Worm (Caenorhabditis elegans) whole organism, young adult: ENCODE results near the gene ska-3.
A peak's percentile ranks its signal among the peaks of the same experiment; 100 is the strongest.

ENCODE experiments used
- B0019.2 ChIP-seq: fragments of 200-800 bp; sonication (Bioruptor generic); conservative IDR thresholded peaks from 2 replicates; pipeline ENCODE4 v1.3.6; 2022; ENCODE audit warnings: missing genetic modification reagents, missing genetic modification characterization, missing compliant biosample characterization
- B0035.1 ChIP-seq: sonication (generic microtip); optimal IDR thresholded peaks from 2 replicates; lab custom pipeline; 2016; ENCODE audit warnings: missing genetic modification characterization, mild to moderate bottlenecking, missing compliant biosample characterization, missing genotype, missing genetic modification reagents
- C17E4.6 ChIP-seq: fragments of 200-800 bp; sonication (Bioruptor generic); IDR thresholded peaks from 2 replicates; pipeline ENCODE4 v1.3.6; 2022; ENCODE audit warnings: missing genetic modification reagents, missing genetic modification characterization, missing compliant biosample characterization
- F10E7.11 ChIP-seq: sonication (generic microtip); optimal IDR thresholded peaks from 2 replicates; lab custom pipeline; 2017; ENCODE audit warnings: mild to moderate bottlenecking, missing genetic modification characterization, moderate library complexity, missing compliant biosample characterization
- F22D6.2 ChIP-seq: sonication (generic microtip); optimal IDR thresholded peaks from 2 replicates; lab custom pipeline; 2016; ENCODE audit warnings: mild to moderate bottlenecking, missing genetic modification characterization, missing compliant biosample characterization
- F23B12.7 ChIP-seq: sonication (generic microtip); optimal IDR thresholded peaks from 2 replicates; lab custom pipeline; 2017; ENCODE audit warnings: missing genetic modification characterization, mild to moderate bottlenecking, missing compliant biosample characterization, antibody characterized with exemption, moderate library complexity; ENCODE audit not compliant: insufficient read depth
- F37B4.10 ChIP-seq: fragments of 200-800 bp; sonication (Bioruptor generic); IDR thresholded peaks from 2 replicates; pipeline ENCODE4 v1.3.6; 2022; ENCODE audit warnings: missing genetic modification characterization, missing compliant biosample characterization
- K11D2.4 ChIP-seq: fragments of 200-800 bp; sonication (Bioruptor generic); IDR thresholded peaks from 2 replicates; pipeline ENCODE4 v1.3.6; 2022; ENCODE audit warnings: missing genetic modification reagents, missing genetic modification characterization, missing compliant biosample characterization
- T26A5.8 ChIP-seq: sonication (generic microtip); optimal IDR thresholded peaks from 2 replicates; lab custom pipeline; 2016; ENCODE audit warnings: missing genetic modification characterization, missing compliant biosample characterization
- Y53F4B.3 ChIP-seq: fragments of 200-800 bp; sonication (Bioruptor generic); IDR thresholded peaks from 2 replicates; pipeline ENCODE4 v1.3.6; 2022; ENCODE audit warnings: missing genetic modification reagents, missing genetic modification characterization, missing compliant biosample characterization
- Y56A3A.18 ChIP-seq: fragments of 200-800 bp; sonication (Bioruptor generic); IDR thresholded peaks from 2 replicates; pipeline ENCODE4 v1.3.6; 2022; ENCODE audit warnings: missing genetic modification reagents, missing genetic modification characterization, missing compliant biosample characterization
- Y79H2A.3 ChIP-seq: fragments of 200-800 bp; sonication (Bioruptor generic); conservative IDR thresholded peaks from 2 replicates; pipeline ENCODE4 v1.3.6; 2022; ENCODE audit warnings: missing genetic modification reagents, missing genetic modification characterization, missing compliant biosample characterization
- Y95B8A.8 ChIP-seq: fragments of 200-800 bp; sonication (Bioruptor generic); IDR thresholded peaks from 2 replicates; pipeline ENCODE4 v1.3.6; 2022; ENCODE audit warnings: missing genetic modification reagents, missing genetic modification characterization, missing compliant biosample characterization
- ZK185.1 ChIP-seq: sonication (generic microtip); optimal IDR thresholded peaks from 2 replicates; lab custom pipeline; 2016; ENCODE audit warnings: mild to moderate bottlenecking, missing genetic modification characterization, missing compliant biosample characterization; ENCODE audit not compliant: poor library complexity, severe bottlenecking
- akir-1 ChIP-seq: fragments of 200-800 bp; sonication (Bioruptor generic); optimal IDR thresholded peaks from 2 replicates; lab custom pipeline; 2018; ENCODE audit warnings: mild to moderate bottlenecking, missing genetic modification characterization, moderate library complexity, missing compliant biosample characterization
- aptf-2 ChIP-seq: fragments of 200-800 bp; sonication (Bioruptor generic); conservative IDR thresholded peaks from 2 replicates; pipeline ENCODE4 v1.3.6; 2022; ENCODE audit warnings: missing genetic modification reagents, missing genetic modification characterization, missing compliant biosample characterization
- bed-1 ChIP-seq: fragments of 200-800 bp; sonication (Bioruptor generic); IDR thresholded peaks from 2 replicates; pipeline ENCODE4 v1.3.6; 2022; ENCODE audit warnings: missing genetic modification reagents, missing genetic modification characterization, missing compliant biosample characterization
- ccch-3 ChIP-seq: fragments of 200-800 bp; sonication (Bioruptor generic); optimal IDR thresholded peaks from 2 replicates; lab custom pipeline; 2018; ENCODE audit warnings: mild to moderate bottlenecking, missing genetic modification characterization, missing compliant biosample characterization
- ceh-100 ChIP-seq: fragments of 200-800 bp; sonication (Bioruptor generic); IDR thresholded peaks from 2 replicates; pipeline ENCODE4 v1.3.6; 2022; ENCODE audit warnings: missing genetic modification reagents, missing genetic modification characterization, missing compliant biosample characterization
- ceh-58 ChIP-seq: fragments of 200-800 bp; sonication (Bioruptor generic); IDR thresholded peaks from 2 replicates; pipeline ENCODE4 v1.3.6; 2022; ENCODE audit warnings: missing genetic modification characterization, missing compliant biosample characterization
- chd-7 ChIP-seq: sonication (generic microtip); optimal IDR thresholded peaks from 2 replicates; lab custom pipeline; 2016; ENCODE audit warnings: mild to moderate bottlenecking, missing genetic modification characterization, moderate library complexity, missing compliant biosample characterization
- egl-44 ChIP-seq: fragments of 200-800 bp; sonication (Bioruptor generic); IDR thresholded peaks from 2 replicates; pipeline ENCODE4 v1.3.6; 2022; ENCODE audit warnings: missing genetic modification reagents, missing genetic modification characterization, missing compliant biosample characterization
- egrh-3 ChIP-seq: fragments of 200-800 bp; sonication (Bioruptor generic); IDR thresholded peaks from 2 replicates; pipeline ENCODE4 v1.3.6; 2022; ENCODE audit warnings: missing genetic modification reagents, missing genetic modification characterization, missing compliant biosample characterization
- ets-4 ChIP-seq: fragments of 200-800 bp; sonication (Bioruptor generic); optimal IDR thresholded peaks from 2 replicates; lab custom pipeline; 2018; ENCODE audit warnings: mild to moderate bottlenecking, missing genetic modification characterization, missing compliant biosample characterization
- gei-17 ChIP-seq: fragments of 200-800 bp; sonication (Bioruptor generic); optimal IDR thresholded peaks from 2 replicates; lab custom pipeline; 2018; ENCODE audit warnings: mild to moderate bottlenecking, missing genetic modification characterization, missing compliant biosample characterization
- hlh-12 ChIP-seq: sonication (generic microtip); optimal IDR thresholded peaks from 2 replicates; lab custom pipeline; 2016; ENCODE audit warnings: missing genetic modification characterization, missing compliant biosample characterization
- hlh-26 ChIP-seq: fragments of 200-800 bp; sonication (Bioruptor generic); conservative IDR thresholded peaks from 2 replicates; pipeline ENCODE4 v1.3.6; 2022; ENCODE audit warnings: missing genetic modification reagents, missing genetic modification characterization, missing compliant biosample characterization
- hmg-1.2 ChIP-seq: fragments of 200-800 bp; sonication (Bioruptor generic); IDR thresholded peaks from 2 replicates; pipeline ENCODE4 v1.3.6; 2022; ENCODE audit warnings: missing genetic modification reagents, missing genetic modification characterization, missing compliant biosample characterization
- lag-1 ChIP-seq: fragments of 200-800 bp; sonication (Bioruptor generic); IDR thresholded peaks from 2 replicates; pipeline ENCODE4 v1.3.6; 2022; ENCODE audit warnings: missing genetic modification reagents, missing genetic modification characterization, missing compliant biosample characterization
- lin-26 ChIP-seq: fragments of 200-800 bp; sonication (Bioruptor generic); IDR thresholded peaks from 2 replicates; pipeline ENCODE4 v1.3.6; 2022; ENCODE audit warnings: missing genetic modification reagents, missing genetic modification characterization, missing compliant biosample characterization
- lin-40 ChIP-seq: sonication (generic microtip); optimal IDR thresholded peaks from 2 replicates; lab custom pipeline; 2016; ENCODE audit warnings: missing genetic modification characterization, mild to moderate bottlenecking, missing compliant biosample characterization, missing genotype, missing genetic modification reagents
- madf-6 ChIP-seq: fragments of 200-800 bp; sonication (Bioruptor generic); IDR thresholded peaks from 2 replicates; pipeline ENCODE4 v1.3.6; 2022; ENCODE audit warnings: missing genetic modification reagents, missing genetic modification characterization, missing compliant biosample characterization
- mcd-1 ChIP-seq: fragments of 200-800 bp; sonication (Bioruptor generic); IDR thresholded peaks from 2 replicates; pipeline ENCODE4 v1.3.6; 2022; ENCODE audit warnings: missing genetic modification reagents, missing genetic modification characterization, missing compliant biosample characterization
- mes-4 ChIP-seq: sonication (generic microtip); optimal IDR thresholded peaks from 2 replicates; lab custom pipeline; 2016; ENCODE audit warnings: missing genotype, missing genetic modification characterization, missing compliant biosample characterization
- mxl-1 ChIP-seq: sonication (generic microtip); optimal IDR thresholded peaks from 2 replicates; lab custom pipeline; 2016; ENCODE audit warnings: missing genetic modification characterization, missing compliant biosample characterization
- nfyb-1 ChIP-seq: fragments of 200-800 bp; sonication (Bioruptor generic); IDR thresholded peaks from 2 replicates; pipeline ENCODE4 v1.3.6; 2022; ENCODE audit warnings: missing genetic modification reagents, missing genetic modification characterization, missing compliant biosample characterization
- nhr-90 ChIP-seq: sonication (generic microtip); optimal IDR thresholded peaks from 2 replicates; lab custom pipeline; 2016; ENCODE audit warnings: missing genotype, mild to moderate bottlenecking, missing genetic modification characterization, missing compliant biosample characterization
- pbrm-1 ChIP-seq: fragments of 200-800 bp; sonication (Bioruptor generic); IDR thresholded peaks from 2 replicates; pipeline ENCODE4 v1.3.6; 2022; ENCODE audit warnings: missing genetic modification reagents, missing genetic modification characterization, missing compliant biosample characterization
- pha-4 ChIP-seq: fragments of 150-350 bp; sonication (generic microtip); optimal IDR thresholded peaks from 2 replicates; lab custom pipeline; 2014; ENCODE audit warnings: missing biosample characterization, missing genetic modification reagents, missing genetic modification characterization
- repo-1 ChIP-seq: sonication (generic microtip); optimal IDR thresholded peaks from 2 replicates; lab custom pipeline; 2017; ENCODE audit warnings: mild to moderate bottlenecking, missing genetic modification characterization, missing compliant biosample characterization
- snpc-3.4 ChIP-seq: sonication (generic microtip); optimal IDR thresholded peaks from 2 replicates; lab custom pipeline; 2017; ENCODE audit warnings: missing genetic modification characterization, mild to moderate bottlenecking, missing compliant biosample characterization, antibody characterized with exemption, moderate library complexity, missing genotype, missing genetic modification reagents
- snpc-4 ChIP-seq, 5 experiments: fragments of 150-350 bp in 1 of 5; sonication (generic microtip) in 4 of 5; optimal IDR thresholded peaks; 2 replicates each; lab custom pipeline; 2014 to 2018; ENCODE audit warnings: missing genetic modification characterization in 5 of 5, missing biosample characterization in 3 of 5, antibody characterized with exemption in 2 of 5, mild to moderate bottlenecking in 2 of 5, missing compliant biosample characterization in 2 of 5, missing genotype in 2 of 5, moderate library complexity in 2 of 5, missing genetic modification reagents in 1 of 5
- sptf-2 ChIP-seq: fragments of 200-800 bp; sonication (Bioruptor generic); optimal IDR thresholded peaks from 2 replicates; lab custom pipeline; 2018; ENCODE audit warnings: mild to moderate bottlenecking, missing genetic modification characterization, missing compliant biosample characterization
- tlf-1 ChIP-seq: fragments of 200-800 bp; sonication (Bioruptor generic); optimal IDR thresholded peaks from 2 replicates; lab custom pipeline; 2018; ENCODE audit warnings: mild to moderate bottlenecking, missing genetic modification characterization, missing compliant biosample characterization
- zfh-2 ChIP-seq: fragments of 200-800 bp; sonication (Bioruptor generic); conservative IDR thresholded peaks from 2 replicates; pipeline ENCODE4 v1.3.6; 2022; ENCODE audit warnings: missing genetic modification reagents, missing genetic modification characterization, missing compliant biosample characterization
- zim-3 ChIP-seq: sonication (generic microtip); optimal IDR thresholded peaks from 2 replicates; lab custom pipeline; 2017; ENCODE audit warnings: mild to moderate bottlenecking, missing genetic modification characterization, moderate library complexity, missing compliant biosample characterization
- ztf-25 ChIP-seq: fragments of 200-800 bp; sonication (Bioruptor generic); IDR thresholded peaks from 2 replicates; pipeline ENCODE4 v1.3.6; 2022; ENCODE audit warnings: missing genetic modification reagents, missing genetic modification characterization, missing compliant biosample characterization

ska-3 gene

DNA sequence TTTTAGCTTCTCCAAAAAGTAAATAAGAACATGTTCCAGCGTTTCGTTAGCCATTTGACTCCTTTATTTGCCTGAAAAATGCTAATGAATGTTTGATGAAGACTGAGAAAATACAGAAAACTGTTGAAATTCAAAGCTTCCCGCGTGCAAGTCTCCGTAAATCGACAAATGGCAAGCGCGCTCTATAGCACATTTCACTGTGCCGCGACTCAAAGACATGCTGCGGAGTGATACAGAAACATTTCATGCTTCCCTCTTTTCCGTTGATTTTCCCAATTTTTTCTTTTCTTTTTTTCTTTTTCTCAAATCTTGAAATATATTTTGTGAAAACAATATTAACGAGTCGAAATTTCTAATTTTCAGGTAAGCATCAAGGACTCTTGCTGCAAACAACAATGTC lies at the start of gene ska-3, which contains the start of gene rps-12 (continued):
- TF ChIP-seq mxl-1 = no peak
- no peak for TF ChIP-seq bed-1 (GFP tag; lab: Robert Waterston, UW)
- TF ChIP-seq tlf-1 (GFP tag; lab: Kevin White, UChicago) = peak; percentile 96
- no peak for TF ChIP-seq hlh-12 (tag; lab: Kevin White, UChicago)
- TF ChIP-seq Y53F4B.3 (GFP tag; lab: Robert Waterston, UW) = 0 out of 2 replicates have a peak, but pooled peaks have one; percentile 23
- TF ChIP-seq T26A5.8 (tag; lab: Kevin White, UChicago) = no peak
- TF ChIP-seq egl-44 (GFP tag; lab: Robert Waterston, UW) = no peak
- no peak for TF ChIP-seq F37B4.10 (GFP tag; lab: Robert Waterston, UW)
- TF ChIP-seq madf-6 (GFP tag; lab: Robert Waterston, UW) = peak; percentile 95
- peak; percentile 81 for TF ChIP-seq B0019.2 (GFP tag; lab: Robert Waterston, UW)
- TF ChIP-seq repo-1 (tag; lab: Kevin White, UChicago) = peak; percentile 90
- no peak for TF ChIP-seq lag-1 (GFP tag; lab: Robert Waterston, UW)
- TF ChIP-seq ccch-3 (GFP tag; lab: Kevin White, UChicago) = no peak
- peak; percentile 100 for TF ChIP-seq mcd-1 (GFP tag; lab: Robert Waterston, UW)
- TF ChIP-seq ZK185.1 (tag; lab: Kevin White, UChicago) = peak; percentile 97
- TF ChIP-seq hmg-1.2 (GFP tag; lab: Robert Waterston, UW) = peak; percentile 95
- TF ChIP-seq Y95B8A.8 = peak; percentile 83
- no peak for TF ChIP-seq F10E7.11 (tag; lab: Kevin White, UChicago)
- peak; percentile 51; the same call in 1 of the 2 replicates for TF ChIP-seq Y56A3A.18 (GFP tag; lab: Robert Waterston, UW)
- TF ChIP-seq akir-1 (GFP tag; lab: Kevin White, UChicago) = no peak
- TF ChIP-seq nhr-90 (tag; lab: Kevin White, UChicago) = peak; percentile 26
- peak; percentile 93 for TF ChIP-seq snpc-3.4 (tag; lab: Kevin White, UChicago)
- peak; percentile 96 for TF ChIP-seq nfyb-1 (GFP tag; lab: Robert Waterston, UW)
- TF ChIP-seq snpc-4 (GFP tag; optimal IDR thresholded peaks at IDR 0.05; lab: Kevin White, UChicago) = peak; percentile 78
- peak; percentile 77 to 88 (median 86) for TF ChIP-seq snpc-4 (tag; optimal IDR thresholded peaks at IDR 0.05; lab: Kevin White, UChicago)
- TF ChIP-seq K11D2.4 (GFP tag; lab: Robert Waterston, UW) = peak; percentile 96
- TF ChIP-seq ztf-25 (GFP tag; lab: Robert Waterston, UW) = no peak
- TF ChIP-seq zim-3 (tag; lab: Kevin White, UChicago) = peak; percentile 36
- peak; percentile 82 for TF ChIP-seq chd-7 (tag; lab: Kevin White, UChicago)
- peak; percentile 69 for TF ChIP-seq Y79H2A.3 (GFP tag; lab: Robert Waterston, UW)

DNA sequence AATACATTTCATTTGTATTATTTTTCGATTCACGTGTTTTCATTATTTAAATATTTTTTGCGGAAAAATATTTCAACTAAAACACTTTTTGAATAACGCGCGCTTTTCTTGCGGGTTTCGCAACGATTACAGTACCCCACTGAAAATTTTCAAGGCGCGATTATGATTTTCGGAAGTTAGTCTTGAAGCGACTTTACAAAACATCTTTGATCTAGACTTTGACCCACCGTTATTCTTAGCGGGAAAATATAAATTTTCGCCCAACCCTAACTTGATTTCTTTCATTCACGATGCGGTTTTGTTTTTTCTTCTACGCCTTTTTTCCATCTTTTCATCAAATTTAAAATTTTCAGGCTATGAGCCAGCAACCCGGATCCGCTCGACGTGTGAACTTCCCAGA lies 49.0 kb upstream of the ska-3 start, which contains the start of gene egg-1:
TSS of gene egg-1 (plus strand) at position 354 of the 400 bp plus-strand sequence.
- no peak for TF ChIP-seq zfh-2 (GFP tag; lab: Robert Waterston, UW)
- no peak for TF ChIP-seq F22D6.2
- no peak for TF ChIP-seq ceh-58
- no peak for TF ChIP-seq lin-26
- no peak; the same call in 1 of the 2 replicates for TF ChIP-seq C17E4.6 (GFP tag; lab: Robert Waterston, UW)
- TF ChIP-seq pbrm-1 = peak; percentile 67
- TF ChIP-seq mes-4 (tag; lab: Kevin White, UChicago) = no peak
- no peak for TF ChIP-seq lin-40
- no peak for TF ChIP-seq gei-17
- TF ChIP-seq pha-4 (tag; lab: Kevin White, UChicago) = no peak
- TF ChIP-seq aptf-2 (GFP tag; lab: Robert Waterston, UW) = peak; percentile 70; the same call in 1 of the 2 replicates
- no peak for TF ChIP-seq egrh-3
- TF ChIP-seq egl-44 (GFP tag; lab: Robert Waterston, UW) = no peak
- no peak for TF ChIP-seq zim-3 (tag; lab: Kevin White, UChicago)
- TF ChIP-seq hlh-26 (GFP tag; lab: Robert Waterston, UW) = no peak
- peak; percentile 75 for TF ChIP-seq F23B12.7 (tag; lab: Kevin White, UChicago)
- peak; percentile 53 for TF ChIP-seq ceh-100 (GFP tag; lab: Robert Waterston, UW)
- TF ChIP-seq B0035.1 (tag; lab: Kevin White, UChicago) = no peak
- TF ChIP-seq Y79H2A.3 (GFP tag; lab: Robert Waterston, UW) = peak; percentile 50; the same call in 1 of the 2 replicates
- no peak for TF ChIP-seq sptf-2
- TF ChIP-seq ets-4 = no peak
